Worm (Caenorhabditis elegans) whole organism, late embryonic: ENCODE measurements around the gene chil-12.

Experiments used
- ceh-24 ChIP-seq: sonication (generic microtip); optimal IDR thresholded peaks from 2 replicates; lab custom pipeline; 2016; ENCODE audit warnings: mild to moderate bottlenecking, missing genetic modification characterization, missing compliant biosample characterization
- madf-2 ChIP-seq: sonication (generic microtip); optimal IDR thresholded peaks from 2 replicates; lab custom pipeline; 2017; ENCODE audit warnings: missing genetic modification characterization, missing compliant biosample characterization
- sdc-2 ChIP-seq: sonication (generic microtip); optimal IDR thresholded peaks from 2 replicates; lab custom pipeline; 2016; ENCODE audit warnings: missing genotype, missing genetic modification characterization, missing compliant biosample characterization

- no peak for TF ChIP-seq madf-2 (tag; lab: Kevin White, UChicago)
- TF ChIP-seq ceh-24 (tag; lab: Kevin White, UChicago), result no peak
- no peak for TF ChIP-seq sdc-2 (tag; lab: Kevin White, UChicago)
Measured at ce11 chrV:15197955-15198354, 43.4 kb upstream of the chil-12 start, which contains the start of gene srw-1.
